Fruit fly (Drosophila melanogaster) whole organism, embryonic: Measurements from ENCODE around the gene SmydA-9.
A peak's percentile ranks its signal among the peaks of the same experiment; 100 is the strongest.

Source experiments
- CG11247 ChIP-seq: fragments of 200-800 bp; sonication (Bioruptor generic); IDR thresholded peaks from 2 replicates; pipeline ENCODE4 v1.3.6; 2022; ENCODE audit warnings: missing biosample characterization, missing genetic modification characterization
- CG12659 ChIP-seq: fragments of 200-800 bp; sonication (Bioruptor generic); optimal IDR thresholded peaks from 3 replicates; lab custom pipeline; 2017; ENCODE audit warnings: mild to moderate bottlenecking, missing biosample characterization, missing genetic modification reagents, missing genetic modification characterization
- CG12744 ChIP-seq: fragments of 200-800 bp; sonication (Bioruptor generic); optimal IDR thresholded peaks from 2 replicates; lab custom pipeline; 2016; ENCODE audit warnings: missing biosample characterization, missing genetic modification characterization
- CG12942 ChIP-seq: fragments of 200-800 bp; sonication (Bioruptor generic); optimal IDR thresholded peaks from 3 replicates; lab custom pipeline; 2016; ENCODE audit warnings: missing biosample characterization, missing genetic modification characterization
- CG13775 ChIP-seq: fragments of 200-800 bp; sonication (Bioruptor generic); optimal IDR thresholded peaks from 3 replicates; lab custom pipeline; 2017; ENCODE audit warnings: missing biosample characterization, mild to moderate bottlenecking, missing genetic modification characterization
- CG1603 ChIP-seq: fragments of 200-800 bp; sonication (Bioruptor generic); optimal IDR thresholded peaks from 2 replicates; lab custom pipeline; 2019; ENCODE audit warnings: missing biosample characterization, mild to moderate bottlenecking, missing genetic modification characterization, moderate library complexity
- CG16863 ChIP-seq: fragments of 200-800 bp; sonication (Bioruptor generic); optimal IDR thresholded peaks from 3 replicates; lab custom pipeline; 2016; ENCODE audit warnings: missing biosample characterization, missing genetic modification characterization
- CG17186 ChIP-seq: fragments of 200-800 bp; sonication (Bioruptor generic); optimal IDR thresholded peaks from 3 replicates; lab custom pipeline; 2017; ENCODE audit warnings: missing biosample characterization, missing genetic modification reagents, missing genetic modification characterization
- CG17612 ChIP-seq: fragments of 200-800 bp; sonication (Bioruptor generic); IDR thresholded peaks from 2 replicates; pipeline ENCODE4 v1.3.6; 2022; ENCODE audit warnings: missing biosample characterization, missing genetic modification characterization
- CG18011 ChIP-seq: fragments of 200-800 bp; sonication (Bioruptor generic); optimal IDR thresholded peaks from 2 replicates; lab custom pipeline; 2017; ENCODE audit warnings: missing biosample characterization, missing genetic modification characterization, mild to moderate bottlenecking, moderate library complexity, missing genotype
- CG31365 ChIP-seq: fragments of 200-800 bp; sonication (Bioruptor generic); optimal IDR thresholded peaks from 2 replicates; lab custom pipeline; 2018; ENCODE audit warnings: missing biosample characterization, mild to moderate bottlenecking, missing genetic modification characterization
- CG32532 ChIP-seq: fragments of 200-800 bp; sonication (Bioruptor generic); IDR thresholded peaks from 2 replicates; pipeline ENCODE4 v1.3.6; 2022; ENCODE audit warnings: missing biosample characterization, missing genetic modification characterization
- CG3847 ChIP-seq: fragments of 200-800 bp; sonication (Bioruptor generic); IDR thresholded peaks from 2 replicates; pipeline ENCODE4 v1.3.6; 2022; ENCODE audit warnings: missing biosample characterization, missing genetic modification characterization
- CG4820 ChIP-seq: fragments of 200-800 bp; sonication (Bioruptor generic); optimal IDR thresholded peaks from 3 replicates; lab custom pipeline; 2016; ENCODE audit warnings: missing biosample characterization, missing genetic modification characterization
- CG6654 ChIP-seq: fragments of 200-800 bp; sonication (Bioruptor generic); optimal IDR thresholded peaks from 2 replicates; lab custom pipeline; 2017; ENCODE audit warnings: missing biosample characterization, mild to moderate bottlenecking, missing genetic modification characterization
- CG7271 ChIP-seq: fragments of 200-800 bp; sonication (Bioruptor generic); optimal IDR thresholded peaks from 2 replicates; lab custom pipeline; 2018; ENCODE audit warnings: missing biosample characterization, mild to moderate bottlenecking, missing genetic modification characterization, moderate library complexity
- CG7928 ChIP-seq: fragments of 200-800 bp; sonication (Bioruptor generic); optimal IDR thresholded peaks from 2 replicates; lab custom pipeline; 2017; ENCODE audit warnings: missing biosample characterization, mild to moderate bottlenecking, missing genetic modification characterization
- CG8359 ChIP-seq: fragments of 200-800 bp; sonication (Bioruptor generic); optimal IDR thresholded peaks from 2 replicates; lab custom pipeline; 2017; ENCODE audit warnings: missing biosample characterization, mild to moderate bottlenecking, missing genetic modification characterization, borderline replicate concordance
- CG8944 ChIP-seq: fragments of 200-800 bp; sonication (Bioruptor generic); optimal IDR thresholded peaks from 3 replicates; lab custom pipeline; 2016; ENCODE audit warnings: missing biosample characterization, missing genetic modification characterization
- CG9727 ChIP-seq: fragments of 200-800 bp; sonication (Bioruptor generic); optimal IDR thresholded peaks from 3 replicates; lab custom pipeline; 2017; ENCODE audit warnings: missing biosample characterization, mild to moderate bottlenecking, missing genetic modification characterization
- CG9932 ChIP-seq: fragments of 200-800 bp; sonication (Bioruptor generic); IDR thresholded peaks from 2 replicates; pipeline ENCODE4 v1.3.6; 2022; ENCODE audit warnings: missing biosample characterization, missing genetic modification characterization
- Dll ChIP-seq: fragments of 200-800 bp; sonication (Bioruptor generic); IDR thresholded peaks from 4 replicates; pipeline ENCODE4 v1.3.6; 2022; ENCODE audit warnings: missing biosample characterization, missing genetic modification characterization; ENCODE audit not compliant: partially characterized antibody
- HHEX ChIP-seq: fragments of 200-800 bp; sonication (Bioruptor generic); optimal IDR thresholded peaks from 3 replicates; lab custom pipeline; 2017; ENCODE audit warnings: missing biosample characterization, mild to moderate bottlenecking, missing genetic modification characterization, missing genetic modification reagents
- HLH3B ChIP-seq: fragments of 200-800 bp; sonication (Bioruptor generic); IDR thresholded peaks from 2 replicates; pipeline ENCODE4 v1.3.6; 2022; ENCODE audit warnings: missing biosample characterization, missing genetic modification characterization
- HLHmδ ChIP-seq: fragments of 200-800 bp; sonication (Bioruptor generic); optimal IDR thresholded peaks from 2 replicates; lab custom pipeline; 2018; ENCODE audit warnings: missing biosample characterization, mild to moderate bottlenecking, missing genetic modification characterization, moderate library complexity
- Hmx ChIP-seq: fragments of 200-800 bp; sonication (Bioruptor generic); optimal IDR thresholded peaks from 2 replicates; lab custom pipeline; 2016; ENCODE audit warnings: missing biosample characterization, missing genetic modification characterization
- Neu2 ChIP-seq: fragments of 200-800 bp; sonication (Bioruptor generic); optimal IDR thresholded peaks from 3 replicates; lab custom pipeline; 2016; ENCODE audit warnings: missing biosample characterization, missing genetic modification characterization, borderline replicate concordance
- Nf-YA ChIP-seq: fragments of 200-800 bp; sonication (Bioruptor generic); IDR thresholded peaks from 2 replicates; pipeline ENCODE4 v1.3.6; 2022; ENCODE audit warnings: missing biosample characterization, missing genetic modification characterization
- Nf-YC ChIP-seq: fragments of 200-800 bp; optimal IDR thresholded peaks from 3 replicates; lab custom pipeline; 2019; ENCODE audit warnings: missing biosample characterization, mild to moderate bottlenecking, missing genetic modification characterization, moderate library complexity
- NfI ChIP-seq: fragments of 200-800 bp; sonication (Bioruptor generic); optimal IDR thresholded peaks from 3 replicates; lab custom pipeline; 2018; ENCODE audit warnings: missing biosample characterization, mild to moderate bottlenecking, missing genetic modification characterization, moderate library complexity
- Oaz ChIP-seq: fragments of 200-800 bp; sonication (Bioruptor generic); IDR thresholded peaks from 2 replicates; pipeline ENCODE4 v1.3.6; 2022; ENCODE audit warnings: missing biosample characterization, missing genetic modification characterization
- Poxn ChIP-seq: fragments of 200-800 bp; sonication (Bioruptor generic); IDR thresholded peaks from 2 replicates; pipeline ENCODE4 v1.3.6; 2022; ENCODE audit warnings: missing biosample characterization, missing genetic modification characterization
- Rx ChIP-seq: fragments of 200-800 bp; sonication (Bioruptor generic); IDR thresholded peaks from 2 replicates; pipeline ENCODE4 v1.3.6; 2022; ENCODE audit warnings: missing biosample characterization, missing genetic modification characterization
- Side ChIP-seq: fragments of 200-800 bp; sonication (Bioruptor generic); optimal IDR thresholded peaks from 2 replicates; lab custom pipeline; 2016; ENCODE audit warnings: missing biosample characterization, missing genetic modification characterization
- Sox102F ChIP-seq: fragments of 200-800 bp; sonication (Bioruptor generic); optimal IDR thresholded peaks from 2 replicates; lab custom pipeline; 2018; ENCODE audit warnings: missing biosample characterization, mild to moderate bottlenecking, missing genetic modification characterization, moderate library complexity
- cato ChIP-seq: fragments of 200-800 bp; sonication (Bioruptor generic); optimal IDR thresholded peaks from 2 replicates; lab custom pipeline; 2016; ENCODE audit warnings: missing biosample characterization, missing genetic modification characterization, borderline replicate concordance
- cg ChIP-seq: fragments of 200-800 bp; sonication (Bioruptor generic); optimal IDR thresholded peaks from 3 replicates; lab custom pipeline; 2019; ENCODE audit warnings: missing biosample characterization, mild to moderate bottlenecking, missing genetic modification characterization, moderate library complexity
- crp ChIP-seq, 2 experiments: fragments of 200-800 bp; sonication (Bioruptor generic); optimal IDR thresholded peaks; 2 replicates in 1 of 2; 3 replicates in 1 of 2; lab custom pipeline; 2017; ENCODE audit warnings: missing biosample characterization in 2 of 2, missing genetic modification characterization in 2 of 2, mild to moderate bottlenecking in 1 of 2, moderate library complexity in 1 of 2
- da ChIP-seq: fragments of 200-800 bp; sonication (Bioruptor generic); optimal IDR thresholded peaks from 2 replicates; lab custom pipeline; 2016; ENCODE audit warnings: missing biosample characterization, missing genetic modification characterization
- fd3F ChIP-seq: fragments of 200-800 bp; sonication (Bioruptor generic); optimal IDR thresholded peaks from 2 replicates; lab custom pipeline; 2018; ENCODE audit warnings: missing biosample characterization, mild to moderate bottlenecking, missing genetic modification characterization, moderate library complexity
- lola ChIP-seq, 3 experiments: fragments of >200 bp in 2 of 3; fragments of 200-800 bp in 1 of 3; sonication (Bioruptor generic) in 1 of 3; optimal IDR thresholded peaks; 2 replicates each; lab custom pipeline; 2017 to 2019; ENCODE audit warnings: missing biosample characterization in 3 of 3, missing genetic modification characterization in 3 of 3, mild to moderate bottlenecking in 1 of 3, moderate library complexity in 1 of 3
- org-1 ChIP-seq: fragments of 200-800 bp; sonication (Bioruptor generic); optimal IDR thresholded peaks from 2 replicates; lab custom pipeline; 2017; ENCODE audit warnings: missing biosample characterization, missing genetic modification characterization
- p53 ChIP-seq: fragments of 200-800 bp; sonication (Bioruptor generic); optimal IDR thresholded peaks from 2 replicates; lab custom pipeline; 2016; ENCODE audit warnings: missing biosample characterization, missing genetic modification characterization
- pho ChIP-seq: fragments of 200-800 bp; sonication (Bioruptor generic); optimal IDR thresholded peaks from 2 replicates; lab custom pipeline; 2016; ENCODE audit warnings: missing biosample characterization, missing genetic modification characterization
- sc ChIP-seq, 3 experiments: fragments of >200 bp in 2 of 3; fragments of 200-800 bp in 1 of 3; sonication (Bioruptor generic) in 1 of 3; optimal IDR thresholded peaks; 2 replicates in 2 of 3; 3 replicates in 1 of 3; lab custom pipeline; 2017; ENCODE audit warnings: mild to moderate bottlenecking in 1 of 3, missing biosample characterization in 1 of 3, missing genetic modification characterization in 1 of 3, missing genetic modification reagents in 1 of 3
- sens-2 ChIP-seq: fragments of 200-800 bp; sonication (Bioruptor generic); IDR thresholded peaks from 2 replicates; pipeline ENCODE4 v1.3.6; 2022; ENCODE audit warnings: missing biosample characterization, missing genetic modification characterization
- sisA ChIP-seq: fragments of 200-800 bp; sonication (Bioruptor generic); IDR thresholded peaks from 2 replicates; pipeline ENCODE4 v1.3.6; 2022; ENCODE audit warnings: missing biosample characterization, missing genetic modification characterization
- stwl ChIP-seq: fragments of 200-800 bp; sonication (Bioruptor generic); optimal IDR thresholded peaks from 3 replicates; lab custom pipeline; 2018; ENCODE audit warnings: missing biosample characterization, mild to moderate bottlenecking, missing genetic modification characterization, moderate library complexity
- unpg ChIP-seq: fragments of 200-800 bp; sonication (Bioruptor generic); optimal IDR thresholded peaks from 3 replicates; lab custom pipeline; 2018; ENCODE audit warnings: missing biosample characterization, mild to moderate bottlenecking, missing genetic modification characterization, moderate library complexity
- wor ChIP-seq: fragments of 200-800 bp; sonication (Bioruptor generic); IDR thresholded peaks from 2 replicates; pipeline ENCODE4 v1.3.6; 2022; ENCODE audit warnings: missing biosample characterization, missing genetic modification characterization

SmydA-9 gene

dm6 chrX:9220434-9220833 lies 9.7 kb upstream of the SmydA-9 start:
- no peak for TF ChIP-seq CG13775
- TF ChIP-seq CG8359 (GFP tag; lab: Kevin White, UChicago) = no peak
- TF ChIP-seq CG6654 (GFP tag; lab: Kevin White, UChicago) = no peak
- TF ChIP-seq CG8944 (GFP tag; lab: Kevin White, UChicago) = no peak
- TF ChIP-seq CG3847 (GFP tag; lab: Robert Waterston, UW) = no peak
- TF ChIP-seq lola (GFP tag; optimal IDR thresholded peaks at IDR 0.05; lab: Kevin White, UChicago) = no peak
- TF ChIP-seq NfI = no peak
- no peak for TF ChIP-seq Nf-YC (tag; lab: Kevin White, UChicago)
- no peak for TF ChIP-seq Poxn (GFP tag; lab: Robert Waterston, UW)
- TF ChIP-seq unpg = peak; percentile 6
- no peak for TF ChIP-seq CG32532 (GFP tag; lab: Robert Waterston, UW)
- peak; percentile 64 for TF ChIP-seq CG1603
- peak; percentile 14 for TF ChIP-seq CG4820 (GFP tag; lab: Kevin White, UChicago)
- TF ChIP-seq Oaz (GFP tag; lab: Robert Waterston, UW) = no peak
- TF ChIP-seq CG12659 (GFP tag; lab: Kevin White, UChicago) = no peak
- 0 out of 2 replicates have a peak, but pooled peaks have one; percentile 4 for TF ChIP-seq sisA (GFP tag; lab: Robert Waterston, UW)
- TF ChIP-seq wor (GFP tag; lab: Robert Waterston, UW) = 0 out of 2 replicates have a peak, but pooled peaks have one; percentile 24
- TF ChIP-seq CG18011 (GFP tag; lab: Kevin White, UChicago) = no peak
- no peak for TF ChIP-seq CG17612 (GFP tag; lab: Robert Waterston, UW)
- TF ChIP-seq sc (optimal IDR thresholded peaks at IDR 0.05; lab: Kevin White, UChicago) = no peak
- no peak for TF ChIP-seq sc (GFP tag; optimal IDR thresholded peaks at IDR 0.05; lab: Kevin White, UChicago)
- TF ChIP-seq CG17186 (GFP tag; lab: Kevin White, UChicago) = no peak
- TF ChIP-seq org-1 (GFP tag; lab: Kevin White, UChicago) = no peak
- no peak for TF ChIP-seq Hmx (GFP tag; lab: Kevin White, UChicago)
- TF ChIP-seq Dll (GFP tag; lab: Robert Waterston, UW) = no peak
- no peak for TF ChIP-seq sens-2 (GFP tag; lab: Robert Waterston, UW)
- no peak for TF ChIP-seq CG31365 (tag; lab: Kevin White, UChicago)
- TF ChIP-seq CG12744 = no peak
- no peak for TF ChIP-seq CG12942
- no peak for TF ChIP-seq p53 (GFP tag; lab: Kevin White, UChicago)
- no peak for TF ChIP-seq stwl (tag; lab: Kevin White, UChicago)
- no peak for TF ChIP-seq Neu2 (GFP tag; lab: Kevin White, UChicago)
- peak; percentile 2 for TF ChIP-seq CG16863
- TF ChIP-seq CG11247 (GFP tag; lab: Robert Waterston, UW) = no peak
- TF ChIP-seq da (GFP tag; lab: Kevin White, UChicago) = no peak
- no peak for TF ChIP-seq cg (GFP tag; lab: Kevin White, UChicago)
- TF ChIP-seq crp (GFP tag; optimal IDR thresholded peaks at IDR 0.05; lab: Kevin White, UChicago) = no peak
- no peak for TF ChIP-seq CG7928 (GFP tag; lab: Kevin White, UChicago)
- peak; percentile 39 for TF ChIP-seq Rx (GFP tag; lab: Robert Waterston, UW)
- TF ChIP-seq HLH3B (GFP tag; lab: Robert Waterston, UW) = no peak
- no peak for TF ChIP-seq CG9932
- TF ChIP-seq HLHmδ (GFP tag; lab: Kevin White, UChicago) = no peak
- TF ChIP-seq CG9727 (GFP tag; lab: Kevin White, UChicago) = no peak
- TF ChIP-seq Sox102F (GFP tag; lab: Kevin White, UChicago) = peak; percentile 45
- no peak for TF ChIP-seq HHEX (GFP tag; lab: Kevin White, UChicago)
- no peak for TF ChIP-seq fd3F (GFP tag; lab: Kevin White, UChicago)
- no peak for TF ChIP-seq Nf-YA (GFP tag; lab: Robert Waterston, UW)
- TF ChIP-seq pho (GFP tag; lab: Kevin White, UChicago) = no peak
- TF ChIP-seq Side (GFP tag; lab: Kevin White, UChicago) = no peak
- no peak for TF ChIP-seq cato (GFP tag; lab: Kevin White, UChicago)
- no peak for TF ChIP-seq CG7271 (tag; lab: Kevin White, UChicago)
